Fruit fly (Drosophila melanogaster) Kc167 (cell line): ENCODE measurements around the gene TFAM.

ENCODE experiments used
- Sin3A ChIP-seq: fragments of >200 bp; optimal IDR thresholded peaks from 2 replicates; lab custom pipeline; 2018; ENCODE audit warnings: missing external identifiers
- h ChIP-seq: fragments of >200 bp; optimal IDR thresholded peaks from 3 replicates; lab custom pipeline; 2018; ENCODE audit warnings: missing external identifiers

DNA sequence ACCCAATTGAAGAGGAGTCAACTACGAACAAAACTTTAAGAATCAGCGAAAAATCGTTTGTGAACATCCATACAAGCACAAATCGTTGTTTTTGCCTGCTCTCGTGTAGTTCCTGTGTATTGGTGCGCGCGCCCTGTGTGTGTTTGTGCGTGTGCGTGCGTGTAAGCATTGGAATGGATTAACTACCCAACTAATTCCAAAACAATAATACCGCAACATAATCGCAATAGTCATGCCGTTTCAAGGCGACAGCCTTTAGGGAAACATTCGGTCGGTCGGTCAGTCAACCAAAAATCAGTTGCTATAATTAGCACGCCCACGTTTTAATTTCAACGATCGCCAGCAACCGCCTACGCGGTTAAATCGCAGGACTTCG, 16.6 kb upstream of the TFAM start:
- no peak for TF ChIP-seq h (lab: Kevin White, UChicago)
- TF ChIP-seq Sin3A, result no peak
